Fruit fly (Drosophila melanogaster): ENCODE results near the gene PGRP-LB.

PGRP-LB gene

DNA sequence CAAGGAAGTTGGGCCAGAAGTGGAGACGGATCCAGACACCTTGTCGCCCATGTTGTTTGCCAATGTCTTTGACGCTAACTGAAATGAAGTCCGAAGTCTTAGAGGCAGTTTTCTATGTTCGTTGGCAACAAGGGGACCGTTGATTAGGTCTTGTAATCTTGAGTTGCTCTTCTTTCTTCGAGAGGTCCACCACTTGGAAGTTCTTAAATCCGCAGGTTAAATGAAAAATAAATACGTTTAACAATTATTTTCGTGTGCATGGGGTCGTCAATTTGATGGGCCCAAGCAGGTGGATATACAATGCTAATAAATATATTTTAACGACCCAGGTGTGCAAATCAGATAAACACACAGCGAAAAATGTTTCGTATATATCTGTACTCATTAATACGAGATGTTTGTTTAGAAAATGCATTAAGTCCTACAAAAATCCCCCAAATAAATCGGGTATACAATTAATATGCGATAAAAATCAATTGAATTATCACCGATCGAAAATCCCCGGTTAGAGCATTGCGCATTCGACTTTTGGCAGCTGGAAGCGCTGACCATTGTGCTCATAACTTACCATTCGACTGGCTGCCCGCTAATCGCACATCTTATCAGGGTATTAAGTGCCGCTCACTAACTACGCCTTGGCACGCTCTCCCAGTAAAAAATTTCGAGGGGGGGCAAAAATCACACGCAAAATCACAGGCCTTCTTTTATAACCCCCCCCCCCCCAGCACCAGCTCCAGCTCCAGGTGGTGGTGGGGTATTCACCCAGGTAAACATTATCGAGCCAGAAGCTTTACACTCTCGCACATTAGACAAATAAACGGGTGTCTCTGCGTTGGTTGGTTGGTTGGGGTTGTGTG lies at the start of gene PGRP-LB (continued):
- TF ChIP-seq Adf1 (GFP tag; IDR thresholded peaks at IDR 0.05): peak; percentile 32; the same call in 1 of the 2 replicates
- no peak for TF ChIP-seq CG12391 (tag; optimal IDR thresholded peaks at IDR 0.05)
- no peak for TF ChIP-seq CG8388 (GFP tag; optimal IDR thresholded peaks at IDR 0.05)
- no peak for TF ChIP-seq CG6689 (GFP tag; IDR thresholded peaks at IDR 0.05)
- no peak for TF ChIP-seq CG17186 (GFP tag; optimal IDR thresholded peaks at IDR 0.05)
- TF ChIP-seq nmo (GFP tag; optimal IDR thresholded peaks at IDR 0.05): no peak
- peak; percentile 44 for TF ChIP-seq lilli (GFP tag; optimal IDR thresholded peaks at IDR 0.05)
- TF ChIP-seq E2f1 (GFP tag; IDR thresholded peaks at IDR 0.05): 0 out of 2 replicates have a peak, but pooled peaks have one; percentile 22
- peak; percentile 29 for TF ChIP-seq CG15269 (tag; optimal IDR thresholded peaks at IDR 0.05)
- TF ChIP-seq CG4424 (GFP tag; optimal IDR thresholded peaks at IDR 0.05): no peak
- no peak for TF ChIP-seq Nf-YA (GFP tag; IDR thresholded peaks at IDR 0.05)
- no peak for TF ChIP-seq tup (GFP tag; optimal IDR thresholded peaks at IDR 0.05)
- TF ChIP-seq az2 (GFP tag; optimal IDR thresholded peaks at IDR 0.05): no peak
- no peak for TF ChIP-seq Dip2 (GFP tag; IDR thresholded peaks at IDR 0.05)
- no peak for TF ChIP-seq hb (GFP tag; IDR thresholded peaks at IDR 0.05; ENCODE audit: partially characterized antibody)
- peak; percentile 56 for TF ChIP-seq Meics (GFP tag; optimal IDR thresholded peaks at IDR 0.05)
- TF ChIP-seq tin (GFP tag; optimal IDR thresholded peaks at IDR 0.05): no peak
- TF ChIP-seq otp (GFP tag; IDR thresholded peaks at IDR 0.05): no peak
- 0 out of 3 replicates have a peak, but pooled peaks have one; percentile 50 for TF ChIP-seq Dbx (GFP tag; IDR thresholded peaks at IDR 0.05)
- no peak; the same call in 1 of the 2 replicates for TF ChIP-seq Bgb (GFP tag; IDR thresholded peaks at IDR 0.05; ENCODE audit: partially characterized antibody)
- no peak for TF ChIP-seq lov (optimal IDR thresholded peaks at IDR 0.05)
- no peak for TF ChIP-seq lov (GFP tag; IDR thresholded peaks at IDR 0.05)
- peak; percentile 75 for TF ChIP-seq CG2120 (GFP tag; optimal IDR thresholded peaks at IDR 0.05)
- TF ChIP-seq seq (GFP tag; IDR thresholded peaks at IDR 0.05): no peak
- TF ChIP-seq CG17802 (tag; optimal IDR thresholded peaks at IDR 0.05): no peak
- TF ChIP-seq CG9727 (GFP tag; optimal IDR thresholded peaks at IDR 0.05): peak; percentile 27
- peak; percentile 36; the same call in 1 of the 2 replicates for TF ChIP-seq slbo (GFP tag; IDR thresholded peaks at IDR 0.05)
- peak; percentile 14 for TF ChIP-seq CG10543 (GFP tag; optimal IDR thresholded peaks at IDR 0.05)
- TF ChIP-seq CG17385 (GFP tag; optimal IDR thresholded peaks at IDR 0.05): peak; percentile 11
- no peak for TF ChIP-seq dmrt11E (tag; optimal IDR thresholded peaks at IDR 0.05)
- TF ChIP-seq CG17829 (tag; optimal IDR thresholded peaks at IDR 0.05): no peak
- no peak for TF ChIP-seq CG32767 (GFP tag; IDR thresholded peaks at IDR 0.05)
- TF ChIP-seq CG4328 (GFP tag; optimal IDR thresholded peaks at IDR 0.05): no peak
- TF ChIP-seq CG1832 (GFP tag; optimal IDR thresholded peaks at IDR 0.05): no peak
- TF ChIP-seq phol (tag; optimal IDR thresholded peaks at IDR 0.05): peak; percentile 7
- TF ChIP-seq kah (GFP tag; optimal IDR thresholded peaks at IDR 0.05): no peak
- no peak for TF ChIP-seq CG4282 (GFP tag; optimal IDR thresholded peaks at IDR 0.05)
- no peak for TF ChIP-seq her (GFP tag; optimal IDR thresholded peaks at IDR 0.05)
- no peak for TF ChIP-seq CG42726 (GFP tag; IDR thresholded peaks at IDR 0.05; ENCODE audit: partially characterized antibody)
- TF ChIP-seq dm (GFP tag; optimal IDR thresholded peaks at IDR 0.05): no peak
- no peak for TF ChIP-seq Neu2 (GFP tag; optimal IDR thresholded peaks at IDR 0.05; ENCODE audit: borderline replicate concordance)
- TF ChIP-seq Oli (tag; optimal IDR thresholded peaks at IDR 0.05): peak; percentile 12
- TF ChIP-seq Opbp (GFP tag; IDR thresholded peaks at IDR 0.05; ENCODE audit: partially characterized antibody): no peak
- 0 out of 2 replicates have a peak, but pooled peaks have one; percentile 8 for TF ChIP-seq lmd (GFP tag; IDR thresholded peaks at IDR 0.05)
- no peak for TF ChIP-seq BEAF-32 (GFP tag; optimal IDR thresholded peaks at IDR 0.05)
- no peak for TF ChIP-seq CG5245 (GFP tag; optimal IDR thresholded peaks at IDR 0.05)
- peak; percentile 32 for TF ChIP-seq abd-A (tag; optimal IDR thresholded peaks at IDR 0.05)
- TF ChIP-seq pnt (GFP tag; optimal IDR thresholded peaks at IDR 0.05): no peak
- no peak for TF ChIP-seq Mrtf (GFP tag; IDR thresholded peaks at IDR 0.05)
